Worm (Caenorhabditis elegans): ENCODE measurements around the gene sas-7.

sas-7 gene

DNA sequence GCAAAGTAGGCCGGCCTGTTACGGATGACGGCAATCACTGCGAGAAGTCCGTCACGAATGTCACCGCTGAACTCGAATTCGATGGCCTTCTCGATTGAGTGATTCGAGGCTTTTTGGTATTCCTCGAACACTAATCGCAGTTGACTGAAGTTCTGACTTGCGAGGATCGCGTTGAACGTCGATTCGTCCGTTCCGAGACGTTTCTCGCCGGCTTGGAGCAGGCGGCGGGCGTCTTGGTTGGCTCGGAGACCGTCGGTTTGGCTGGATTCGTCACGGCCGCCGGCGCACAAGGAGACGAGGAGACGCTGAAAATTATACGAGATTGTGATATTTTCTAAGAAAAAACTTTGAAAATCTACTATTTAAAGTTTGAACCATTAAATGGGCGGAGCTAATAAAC, 5.5 kb downstream of the sas-7 start:
- no peak for TF ChIP-seq zag-1 (tag; optimal IDR thresholded peaks at IDR 0.05)
- no peak for TF ChIP-seq elt-3 (tag; optimal IDR thresholded peaks at IDR 0.05)
- no peak for TF ChIP-seq sem-4 (tag; optimal IDR thresholded peaks at IDR 0.05)
- no peak for TF ChIP-seq mbf-1 (tag; optimal IDR thresholded peaks at IDR 0.05)
- TF ChIP-seq sma-3 (GFP tag; optimal IDR thresholded peaks at IDR 0.05) = no peak
- TF ChIP-seq peb-1 (tag; optimal IDR thresholded peaks at IDR 0.05) = no peak
- TF ChIP-seq elt-1 (tag; optimal IDR thresholded peaks at IDR 0.05) = no peak
- no peak for TF ChIP-seq lin-13 (GFP tag; optimal IDR thresholded peaks at IDR 0.05)
- no peak for TF ChIP-seq mdl-1 (tag; optimal IDR thresholded peaks at IDR 0.05)
- no peak for TF ChIP-seq unc-39 (tag; optimal IDR thresholded peaks at IDR 0.05)
- TF ChIP-seq nhr-10 (tag; optimal IDR thresholded peaks at IDR 0.05) = no peak
- no peak for TF ChIP-seq ZK546.5 (tag; optimal IDR thresholded peaks at IDR 0.05)
- no peak for TF ChIP-seq nhr-25 (tag; optimal IDR thresholded peaks at IDR 0.05)
- no peak for TF ChIP-seq nhr-21 (tag; optimal IDR thresholded peaks at IDR 0.05)

DNA sequence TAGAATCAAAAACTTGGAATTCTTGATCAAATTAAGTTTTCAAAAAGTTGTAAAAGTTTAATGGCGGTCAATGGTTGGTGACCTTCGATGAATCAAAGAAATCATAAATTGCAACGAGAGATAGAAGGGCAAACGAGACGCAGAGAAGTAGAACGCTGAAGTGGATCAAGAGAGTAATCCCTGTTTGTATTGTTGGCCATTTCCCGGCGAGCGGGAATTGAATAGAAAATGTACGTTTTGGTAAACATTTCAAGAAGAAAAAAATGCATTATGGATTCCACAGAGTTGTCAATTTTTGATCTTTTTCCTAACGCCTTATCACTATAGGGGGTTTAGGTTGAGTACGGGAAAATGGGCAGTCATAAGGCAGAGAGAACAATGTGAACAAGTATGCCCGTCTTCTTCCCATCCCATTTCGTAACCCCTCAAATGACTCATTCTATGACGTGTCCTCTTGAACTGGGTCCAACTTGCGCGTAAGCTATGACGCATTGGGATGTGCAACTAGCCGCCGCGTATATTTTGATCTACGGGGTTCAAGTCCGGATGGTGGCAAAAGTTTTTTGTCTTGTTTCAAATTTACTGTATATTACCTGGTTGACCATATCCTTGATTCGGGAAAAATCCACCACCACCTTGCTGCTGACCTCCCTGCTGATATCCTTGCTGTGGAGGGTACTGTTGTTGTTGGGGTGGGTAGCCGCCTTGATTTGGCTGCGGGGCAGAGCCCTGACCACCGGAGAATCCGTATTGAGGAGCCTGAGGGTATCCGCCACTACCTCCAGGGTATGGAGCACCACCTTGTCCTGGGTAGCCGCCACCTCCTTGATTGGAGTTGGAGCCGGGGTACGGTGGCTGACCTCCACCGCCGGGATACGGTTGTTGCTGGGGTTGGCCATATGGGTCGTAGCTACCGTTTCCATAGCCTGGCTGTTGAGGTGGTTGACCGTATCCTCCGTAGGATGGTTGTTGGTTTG, 8.0 kb downstream of the sas-7 start:
- TF ChIP-seq nhr-129 (tag; optimal IDR thresholded peaks at IDR 0.05) (peak; percentile 10), sma-3 (GFP tag; optimal IDR thresholded peaks at IDR 0.05) (peak; percentile 0), nhr-25 (tag; optimal IDR thresholded peaks at IDR 0.05) (peak; percentile 27), lin-13 (GFP tag; optimal IDR thresholded peaks at IDR 0.05) (no peak), fos-1 (tag; optimal IDR thresholded peaks at IDR 0.05) (peak; percentile 38), ama-1 (optimal IDR thresholded peaks at IDR 0.05) (peak; percentile 31), nhr-6 (tag; optimal IDR thresholded peaks at IDR 0.05) (peak; percentile 1), lsy-2 (tag; optimal IDR thresholded peaks at IDR 0.05) (no peak), gmeb-1 (tag; optimal IDR thresholded peaks at IDR 0.05) (no peak)

DNA sequence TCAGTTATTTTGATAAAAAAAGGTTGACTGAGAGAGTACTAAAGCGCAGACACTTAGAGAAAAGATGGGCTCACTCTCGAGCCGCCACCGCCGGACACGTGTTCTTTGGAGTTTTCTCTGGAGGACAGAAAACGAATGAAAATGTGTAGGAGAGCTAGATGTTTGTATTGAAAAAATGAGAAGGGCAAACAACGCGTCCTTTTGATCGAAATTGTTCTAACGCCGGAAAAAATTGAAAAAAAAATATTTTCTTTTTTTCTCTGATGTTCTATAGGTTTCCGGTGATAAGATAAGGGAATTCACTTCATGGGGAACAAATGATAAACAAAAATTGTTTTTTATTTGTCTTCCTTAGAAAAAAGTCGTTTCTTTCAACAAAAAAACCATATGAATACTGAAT, 9.0 kb downstream of the sas-7 start:
- TF ChIP-seq nhr-21 (tag; optimal IDR thresholded peaks at IDR 0.05) (no peak), elt-1 (tag; optimal IDR thresholded peaks at IDR 0.05) (no peak), ztf-11 (tag; optimal IDR thresholded peaks at IDR 0.05) (no peak), aly-2 (tag; optimal IDR thresholded peaks at IDR 0.05) (no peak), sma-9 (GFP tag; optimal IDR thresholded peaks at IDR 0.05) (peak; percentile 33), sma-9 (tag; optimal IDR thresholded peaks at IDR 0.05) (no peak), C34F6.9 (tag; optimal IDR thresholded peaks at IDR 0.05) (peak; percentile 19), fos-1 (tag; optimal IDR thresholded peaks at IDR 0.05) (peak; percentile 66), unc-39 (tag; optimal IDR thresholded peaks at IDR 0.05) (no peak), R02D3.7 (tag; optimal IDR thresholded peaks at IDR 0.05) (no peak), ceh-82 (tag; optimal IDR thresholded peaks at IDR 0.05) (no peak), ztf-1 (GFP tag; conservative IDR thresholded peaks at IDR 0.05) (no peak), mdl-1 (tag; optimal IDR thresholded peaks at IDR 0.05) (no peak), crh-2 (tag; optimal IDR thresholded peaks at IDR 0.05) (peak; percentile 15), lsy-2 (tag; optimal IDR thresholded peaks at IDR 0.05) (no peak), elt-3 (tag; optimal IDR thresholded peaks at IDR 0.05) (no peak), nhr-129 (tag; optimal IDR thresholded peaks at IDR 0.05) (peak; percentile 22), nhr-10 (tag; optimal IDR thresholded peaks at IDR 0.05) (no peak), egl-27 (tag; optimal IDR thresholded peaks at IDR 0.05) (no peak), F13H6.1 (tag; optimal IDR thresholded peaks at IDR 0.05) (peak; percentile 32)

DNA sequence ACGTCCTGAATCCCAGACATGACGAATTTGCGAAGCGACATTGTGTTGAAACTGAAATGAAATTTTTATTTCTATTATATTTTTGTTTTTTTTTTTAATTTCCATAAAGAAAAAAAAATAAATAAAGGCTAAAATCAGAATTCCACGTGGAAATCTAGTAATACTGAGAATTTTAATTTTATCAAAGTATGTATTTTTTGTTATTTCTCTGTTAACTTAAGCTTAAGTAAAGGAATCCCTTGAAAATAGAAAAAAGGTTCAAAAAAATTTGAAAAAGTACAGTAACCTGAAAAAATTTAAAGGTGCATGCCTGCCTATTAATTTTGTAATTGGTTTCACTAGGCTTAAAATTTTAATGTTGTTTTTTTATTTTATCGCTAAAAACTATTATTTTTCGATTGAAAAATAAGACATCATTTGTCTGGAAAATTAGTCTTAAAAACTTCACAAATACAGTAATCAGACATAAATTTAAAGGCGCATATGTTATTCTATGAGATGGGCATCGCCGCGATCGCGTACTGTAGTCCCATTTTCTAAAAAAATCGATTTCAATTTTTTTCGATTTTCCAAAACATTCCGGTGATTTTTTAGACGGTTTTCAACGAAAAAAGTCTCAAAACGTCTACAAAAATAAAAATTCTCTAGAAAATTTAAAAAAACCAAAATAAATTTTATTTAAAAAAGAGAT, 9.7 kb downstream of the sas-7 start, which contains the start of gene nex-2:
Gene nex-2 (minus strand): TSS at position 51 of the 691 bp plus-strand sequence.
- TF ChIP-seq lin-13 (GFP tag; optimal IDR thresholded peaks at IDR 0.05) (no peak), zag-1 (tag; optimal IDR thresholded peaks at IDR 0.05) (no peak), sem-4 (tag; optimal IDR thresholded peaks at IDR 0.05) (no peak), C34F6.9 (tag; optimal IDR thresholded peaks at IDR 0.05) (no peak), ztf-4 (tag; optimal IDR thresholded peaks at IDR 0.05) (no peak)

DNA sequence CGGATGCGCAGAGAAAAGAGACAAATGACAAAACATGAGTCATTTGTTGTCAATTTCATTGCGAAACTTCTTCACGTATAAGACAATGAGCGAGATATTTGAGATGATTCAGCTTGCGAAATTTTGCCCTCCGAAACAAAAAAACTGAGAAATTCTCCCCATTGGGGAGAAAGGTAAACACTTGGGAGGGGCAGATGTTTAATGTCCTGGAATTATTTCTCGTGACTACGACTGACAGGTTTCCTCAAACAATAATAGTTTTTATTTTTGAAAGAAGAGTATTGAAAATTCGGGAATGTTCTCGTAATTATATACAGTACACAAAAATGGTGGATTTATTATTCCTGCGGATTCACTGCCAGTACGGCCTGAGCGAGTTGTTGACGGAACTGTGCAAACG, 10.4 kb downstream of the sas-7 start:
- TF ChIP-seq lin-13 (GFP tag; optimal IDR thresholded peaks at IDR 0.05) (no peak), F13H6.1 (tag; optimal IDR thresholded peaks at IDR 0.05) (peak; percentile 36), elt-1 (tag; optimal IDR thresholded peaks at IDR 0.05) (no peak), zag-1 (tag; optimal IDR thresholded peaks at IDR 0.05) (no peak), aly-2 (tag; optimal IDR thresholded peaks at IDR 0.05) (no peak), dmd-4 (tag; optimal IDR thresholded peaks at IDR 0.05) (no peak), nhr-237 (tag; optimal IDR thresholded peaks at IDR 0.05) (no peak), fos-1 (tag; optimal IDR thresholded peaks at IDR 0.05) (no peak), sem-4 (tag; optimal IDR thresholded peaks at IDR 0.05) (no peak), mdl-1 (tag; optimal IDR thresholded peaks at IDR 0.05) (no peak), nhr-129 (tag; optimal IDR thresholded peaks at IDR 0.05) (peak; percentile 42), ztf-1 (GFP tag; conservative IDR thresholded peaks at IDR 0.05) (no peak), ZK546.5 (tag; optimal IDR thresholded peaks at IDR 0.05) (no peak), sma-9 (GFP tag; optimal IDR thresholded peaks at IDR 0.05) (no peak), sma-9 (tag; optimal IDR thresholded peaks at IDR 0.05) (no peak), ama-1 (optimal IDR thresholded peaks at IDR 0.05) (peak; percentile 54), sma-3 (GFP tag; optimal IDR thresholded peaks at IDR 0.05) (peak; percentile 15), skn-1 (tag; optimal IDR thresholded peaks at IDR 0.05) (no peak), crh-2 (tag; optimal IDR thresholded peaks at IDR 0.05) (no peak), C34F6.9 (tag; optimal IDR thresholded peaks at IDR 0.05) (peak; percentile 48)
